Worm (Caenorhabditis elegans): ENCODE measurements around the gene idpb-1.

DNA sequence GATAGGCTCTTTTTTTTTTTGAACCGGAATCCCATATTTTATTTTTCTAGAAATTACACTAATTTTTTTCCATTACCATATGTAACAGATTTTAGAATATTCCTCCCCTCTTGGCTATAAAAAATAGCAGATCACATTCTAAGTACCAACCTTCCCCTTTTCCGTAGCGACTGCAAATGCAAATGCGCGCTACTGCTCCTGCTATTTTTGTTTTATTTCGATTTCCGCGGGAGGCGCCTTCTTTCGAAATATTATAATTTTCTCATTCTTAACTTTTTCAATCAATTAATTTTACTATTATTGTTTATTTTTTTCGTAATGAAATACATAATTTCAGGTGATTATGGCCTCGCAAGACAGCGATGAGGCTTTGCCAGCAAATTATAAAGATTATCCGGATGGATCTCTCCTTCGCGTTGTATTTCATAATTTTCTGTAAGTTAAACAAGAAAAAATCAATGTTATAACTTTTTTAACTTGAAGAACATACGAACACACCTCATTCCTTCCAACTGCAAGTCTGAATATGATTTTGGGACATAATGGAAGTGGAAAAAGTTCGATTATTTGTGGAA, 39.9 kb upstream of the idpb-1 start, which contains the start of gene smc-5:
- TF ChIP-seq snpc-4 (tag; optimal IDR thresholded peaks at IDR 0.05) (peak; percentile 86), ama-1 (optimal IDR thresholded peaks at IDR 0.05) (no peak), ceh-82 (tag; optimal IDR thresholded peaks at IDR 0.05) (no peak)

Measured in whole organism, L3 larva.